Worm (Caenorhabditis elegans) whole organism, L4 larva: Measurements from ENCODE around the gene sars-2.
A peak's percentile ranks its signal among the peaks of the same experiment; 100 is the strongest.

ENCODE experiments used
- D1046.2 ChIP-seq: fragments of 200-800 bp; sonication (Bioruptor generic); IDR thresholded peaks from 2 replicates; pipeline ENCODE4 v1.3.6; 2022; ENCODE audit warnings: missing genetic modification characterization, missing compliant biosample characterization
- F26F4.8 ChIP-seq: fragments of 200-800 bp; sonication (Bioruptor generic); conservative IDR thresholded peaks from 2 replicates; pipeline ENCODE4 v1.3.6; 2022; ENCODE audit warnings: missing genetic modification characterization, missing compliant biosample characterization
- F49E8.2 ChIP-seq: sonication (generic microtip); optimal IDR thresholded peaks from 2 replicates; lab custom pipeline; 2016; ENCODE audit warnings: missing compliant biosample characterization, mild to moderate bottlenecking, missing genetic modification characterization, borderline replicate concordance
- R02D3.7 ChIP-seq: fragments of 150-350 bp; sonication (generic microtip); optimal IDR thresholded peaks from 3 replicates; lab custom pipeline; 2014; ENCODE audit warnings: missing biosample characterization, missing genetic modification characterization
- T26A8.4 ChIP-seq: fragments of 200-800 bp; sonication (Bioruptor generic); IDR thresholded peaks from 2 replicates; pipeline ENCODE4 v1.3.6; 2022; ENCODE audit warnings: missing genetic modification characterization, missing compliant biosample characterization
- Y105C5A.15 ChIP-seq: fragments of 200-800 bp; sonication (Bioruptor generic); IDR thresholded peaks from 2 replicates; pipeline ENCODE4 v1.3.6; 2022; ENCODE audit warnings: missing genetic modification characterization, missing compliant biosample characterization
- Y48G9A.11 ChIP-seq: fragments of 200-800 bp; sonication (Bioruptor generic); IDR thresholded peaks from 2 replicates; pipeline ENCODE4 v1.3.6; 2022; ENCODE audit warnings: missing genetic modification reagents, missing genetic modification characterization, missing compliant biosample characterization
- ZK546.5 ChIP-seq, 2 experiments: sonication (generic microtip); optimal IDR thresholded peaks; 2 replicates each; lab custom pipeline; 2017; ENCODE audit warnings: missing biosample characterization in 2 of 2, missing genetic modification characterization in 2 of 2
- aly-2 ChIP-seq: sonication (generic microtip); optimal IDR thresholded peaks from 2 replicates; lab custom pipeline; 2018; ENCODE audit warnings: missing biosample characterization, missing genetic modification characterization
- arid-1 ChIP-seq: fragments of 200-800 bp; sonication (Bioruptor generic); conservative IDR thresholded peaks from 2 replicates; pipeline ENCODE4 v1.3.6; 2022; ENCODE audit warnings: missing genetic modification reagents, missing genetic modification characterization, missing compliant biosample characterization
- ceh-28 ChIP-seq: fragments of 150-350 bp; optimal IDR thresholded peaks from 2 replicates; lab custom pipeline; 2014; ENCODE audit warnings: missing biosample characterization, missing genetic modification reagents, missing genetic modification characterization
- ceh-32 ChIP-seq: sonication (generic microtip); optimal IDR thresholded peaks from 2 replicates; lab custom pipeline; 2016; ENCODE audit warnings: mild to moderate bottlenecking, missing genetic modification characterization, missing compliant biosample characterization; ENCODE audit not compliant: poor library complexity
- ces-1 ChIP-seq: fragments of 150-350 bp; sonication (generic microtip); optimal IDR thresholded peaks from 4 replicates; lab custom pipeline; 2014; ENCODE audit warnings: missing biosample characterization, missing genetic modification reagents, missing genetic modification characterization
- ctbp-1 ChIP-seq: fragments of 200-800 bp; sonication (Bioruptor generic); IDR thresholded peaks from 2 replicates; pipeline ENCODE4 v1.3.6; 2022; ENCODE audit warnings: missing genetic modification reagents, missing genetic modification characterization, missing compliant biosample characterization
- daf-12 ChIP-seq: fragments of 150-350 bp; optimal IDR thresholded peaks from 2 replicates; lab custom pipeline; 2014; ENCODE audit warnings: missing biosample characterization, missing genetic modification reagents, missing genetic modification characterization
- daf-16 ChIP-seq, 3 experiments: sonication (generic microtip); optimal IDR thresholded peaks; 2 replicates each; lab custom pipeline; 2016 to 2017; ENCODE audit warnings: missing genetic modification characterization in 3 of 3, missing genetic modification reagents in 3 of 3, mild to moderate bottlenecking in 2 of 3, missing compliant biosample characterization in 2 of 3, missing biosample characterization in 1 of 3, moderate library complexity in 1 of 3
- daf-19 ChIP-seq: fragments of 200-800 bp; sonication (Bioruptor generic); conservative IDR thresholded peaks from 2 replicates; pipeline ENCODE4 v1.3.6; 2022; ENCODE audit warnings: missing genetic modification characterization, missing compliant biosample characterization
- daf-8 ChIP-seq: fragments of 200-800 bp; sonication (Bioruptor generic); IDR thresholded peaks from 2 replicates; pipeline ENCODE4 v1.3.6; 2022; ENCODE audit warnings: missing genetic modification characterization, missing compliant biosample characterization
- dmd-9 ChIP-seq: fragments of 200-800 bp; sonication (Bioruptor generic); IDR thresholded peaks from 2 replicates; pipeline ENCODE4 v1.3.6; 2022; ENCODE audit warnings: missing genetic modification reagents, missing genetic modification characterization, missing compliant biosample characterization
- duxl-1 ChIP-seq: sonication (generic microtip); optimal IDR thresholded peaks from 2 replicates; lab custom pipeline; 2016; ENCODE audit warnings: mild to moderate bottlenecking, missing genetic modification characterization, moderate library complexity, missing compliant biosample characterization; ENCODE audit not compliant: poor library complexity
- dve-1 ChIP-seq: sonication (generic microtip); optimal IDR thresholded peaks from 2 replicates; lab custom pipeline; 2017; ENCODE audit warnings: antibody characterized with exemption, mild to moderate bottlenecking, missing genetic modification characterization, missing compliant biosample characterization; ENCODE audit not compliant: insufficient read depth
- egl-27 ChIP-seq: sonication (generic microtip); optimal IDR thresholded peaks from 3 replicates; lab custom pipeline; 2017; ENCODE audit warnings: missing biosample characterization, missing genetic modification reagents, missing genetic modification characterization
- egl-43 ChIP-seq: fragments of 200-800 bp; sonication (Bioruptor generic); IDR thresholded peaks from 2 replicates; pipeline ENCODE4 v1.3.6; 2022; ENCODE audit warnings: missing genetic modification reagents, missing genetic modification characterization, missing compliant biosample characterization
- fos-1 ChIP-seq: fragments of 150-350 bp; optimal IDR thresholded peaks from 2 replicates; lab custom pipeline; 2014; ENCODE audit warnings: missing biosample characterization, missing genetic modification characterization
- gei-8 ChIP-seq: fragments of 200-800 bp; sonication (Bioruptor generic); optimal IDR thresholded peaks from 2 replicates; lab custom pipeline; 2018; ENCODE audit warnings: mild to moderate bottlenecking, missing genetic modification characterization, missing compliant biosample characterization
- hif-1 ChIP-seq, 2 experiments: sonication (generic microtip); optimal IDR thresholded peaks; 2 replicates each; lab custom pipeline; 2016 to 2017; ENCODE audit warnings: missing compliant biosample characterization in 2 of 2, missing genetic modification characterization in 2 of 2, missing genetic modification reagents in 2 of 2, missing genotype in 2 of 2, mild to moderate bottlenecking in 1 of 2
- hlh-30 ChIP-seq: sonication (generic microtip); optimal IDR thresholded peaks from 2 replicates; lab custom pipeline; 2017; ENCODE audit warnings: antibody characterized with exemption, mild to moderate bottlenecking, missing genetic modification characterization, missing compliant biosample characterization; ENCODE audit not compliant: insufficient read depth
- jun-1 ChIP-seq: fragments of 150-350 bp; optimal IDR thresholded peaks from 2 replicates; lab custom pipeline; 2014; ENCODE audit warnings: missing biosample characterization, missing genetic modification reagents, missing genetic modification characterization
- lim-7 ChIP-seq: fragments of 200-800 bp; sonication (Bioruptor generic); IDR thresholded peaks from 2 replicates; pipeline ENCODE4 v1.3.6; 2022; ENCODE audit warnings: missing genetic modification characterization, missing compliant biosample characterization
- lin-13 ChIP-seq: fragments of 150-350 bp; optimal IDR thresholded peaks from 2 replicates; lab custom pipeline; 2014; ENCODE audit warnings: missing biosample characterization, missing genetic modification reagents, missing genetic modification characterization
- lin-29 ChIP-seq: fragments of 200-800 bp; sonication (Bioruptor generic); IDR thresholded peaks from 2 replicates; pipeline ENCODE4 v1.3.6; 2022; ENCODE audit warnings: missing genetic modification reagents, missing genetic modification characterization, missing compliant biosample characterization
- lin-38 ChIP-seq: fragments of 200-800 bp; sonication (Bioruptor generic); IDR thresholded peaks from 2 replicates; pipeline ENCODE4 v1.3.6; 2022; ENCODE audit warnings: missing genetic modification reagents, missing genetic modification characterization, missing compliant biosample characterization
- lir-3 ChIP-seq: sonication (generic microtip); optimal IDR thresholded peaks from 2 replicates; lab custom pipeline; 2016; ENCODE audit warnings: mild to moderate bottlenecking, missing genetic modification characterization, missing compliant biosample characterization
- lsy-2 ChIP-seq, 2 experiments: fragments of 150-350 bp in 1 of 2; sonication (generic microtip) in 1 of 2; optimal IDR thresholded peaks; 2 replicates each; lab custom pipeline; 2014 to 2017; ENCODE audit warnings: missing biosample characterization in 2 of 2, missing genetic modification characterization in 2 of 2
- mes-2 ChIP-seq: sonication (generic microtip); optimal IDR thresholded peaks from 2 replicates; lab custom pipeline; 2016; ENCODE audit warnings: missing genotype, mild to moderate bottlenecking, missing genetic modification characterization, missing compliant biosample characterization; ENCODE audit not compliant: poor library complexity, severe bottlenecking
- mxl-3 ChIP-seq: fragments of 200-800 bp; sonication (Bioruptor generic); optimal IDR thresholded peaks from 2 replicates; lab custom pipeline; 2018; ENCODE audit warnings: mild to moderate bottlenecking, missing genetic modification characterization, missing compliant biosample characterization
- nhr-10 ChIP-seq: fragments of 150-350 bp; optimal IDR thresholded peaks from 2 replicates; lab custom pipeline; 2014; ENCODE audit warnings: missing biosample characterization, missing genetic modification characterization
- nhr-11 ChIP-seq: fragments of 150-350 bp; optimal IDR thresholded peaks from 2 replicates; lab custom pipeline; 2014; ENCODE audit warnings: missing biosample characterization, missing genetic modification characterization
- nhr-41 ChIP-seq: fragments of 200-800 bp; sonication (Bioruptor generic); IDR thresholded peaks from 2 replicates; pipeline ENCODE4 v1.3.6; 2022; ENCODE audit warnings: missing genetic modification reagents, missing genetic modification characterization, missing compliant biosample characterization
- nhr-42 ChIP-seq: fragments of 200-800 bp; sonication (Bioruptor generic); IDR thresholded peaks from 2 replicates; pipeline ENCODE4 v1.3.6; 2022; ENCODE audit warnings: missing genetic modification characterization, missing compliant biosample characterization
- nhr-48 ChIP-seq: sonication (generic microtip); optimal IDR thresholded peaks from 2 replicates; lab custom pipeline; 2016; ENCODE audit warnings: mild to moderate bottlenecking, missing genetic modification characterization, missing compliant biosample characterization
- nhr-6 ChIP-seq: fragments of 150-350 bp; optimal IDR thresholded peaks from 2 replicates; lab custom pipeline; 2014; ENCODE audit warnings: missing biosample characterization, missing genetic modification characterization
- nhr-77 ChIP-seq: fragments of 150-350 bp; optimal IDR thresholded peaks from 2 replicates; lab custom pipeline; 2014; ENCODE audit warnings: missing biosample characterization, missing genetic modification characterization
- php-3 ChIP-seq: fragments of 200-800 bp; sonication (Bioruptor generic); IDR thresholded peaks from 2 replicates; pipeline ENCODE4 v1.3.6; 2022; ENCODE audit warnings: missing genetic modification reagents, missing genetic modification characterization, missing compliant biosample characterization
- sdz-12 ChIP-seq: fragments of 200-800 bp; sonication (Bioruptor generic); optimal IDR thresholded peaks from 2 replicates; lab custom pipeline; 2018; ENCODE audit warnings: mild to moderate bottlenecking, missing genetic modification characterization, missing compliant biosample characterization
- snpc-4 ChIP-seq: fragments of 150-350 bp; optimal IDR thresholded peaks from 2 replicates; lab custom pipeline; 2014; ENCODE audit warnings: missing biosample characterization, missing genetic modification characterization
- spr-1 ChIP-seq: sonication (generic microtip); optimal IDR thresholded peaks from 2 replicates; lab custom pipeline; 2016; ENCODE audit warnings: mild to moderate bottlenecking, missing genetic modification characterization, missing compliant biosample characterization
- spr-3 ChIP-seq: fragments of 200-800 bp; sonication (Bioruptor generic); optimal IDR thresholded peaks from 2 replicates; lab custom pipeline; 2018; ENCODE audit warnings: mild to moderate bottlenecking, missing genetic modification characterization, missing compliant biosample characterization
- zag-1 ChIP-seq: fragments of 150-350 bp; optimal IDR thresholded peaks from 2 replicates; lab custom pipeline; 2014; ENCODE audit warnings: missing biosample characterization, missing genetic modification characterization
- zfp-3 ChIP-seq: fragments of 200-800 bp; sonication (Bioruptor generic); conservative IDR thresholded peaks from 2 replicates; pipeline ENCODE4 v1.3.6; 2022; ENCODE audit warnings: missing genetic modification reagents, missing genetic modification characterization, missing compliant biosample characterization
- zip-11 ChIP-seq: fragments of 200-800 bp; sonication (Bioruptor generic); IDR thresholded peaks from 2 replicates; pipeline ENCODE4 v1.3.6; 2022; ENCODE audit warnings: missing genetic modification characterization, missing compliant biosample characterization
- ztf-11 ChIP-seq: fragments of 150-350 bp; optimal IDR thresholded peaks from 2 replicates; lab custom pipeline; 2014; ENCODE audit warnings: missing biosample characterization, missing genetic modification characterization

The sars-2 gene

DNA sequence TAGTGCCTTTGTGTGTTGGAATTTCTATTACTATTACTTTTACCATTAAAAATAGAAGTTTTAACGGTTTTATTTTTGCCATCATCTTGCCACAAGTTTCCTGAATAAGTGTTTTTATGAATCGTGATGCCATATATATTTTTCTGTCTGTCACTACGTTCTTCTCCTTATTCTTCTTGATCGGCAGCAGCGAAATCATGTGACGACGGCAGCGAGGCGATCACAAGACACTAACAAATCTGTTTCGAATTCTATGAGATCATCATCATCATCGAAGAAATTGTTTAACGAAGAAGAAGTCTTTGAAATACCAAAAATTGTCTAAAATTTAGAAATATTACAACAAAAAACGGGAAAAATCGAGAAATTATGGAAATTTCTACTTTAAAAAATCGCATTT is 45.0 kb downstream of the sars-2 start (continued):
- TF ChIP-seq aly-2 (tag; lab: Kevin White, UChicago) (no peak), lir-3 (tag; lab: Kevin White, UChicago) (no peak), lin-13 (no peak), zfp-3 (no peak), hlh-30 (tag; lab: Kevin White, UChicago) (peak; percentile 91), php-3 (GFP tag; lab: Robert Waterston, UW) (no peak), ctbp-1 (GFP tag; lab: Robert Waterston, UW) (no peak), zag-1 (tag; lab: Kevin White, UChicago) (no peak), daf-16 (GFP tag; optimal IDR thresholded peaks at IDR 0.05; lab: Kevin White, UChicago) (no peak), daf-16 (tag; optimal IDR thresholded peaks at IDR 0.05; lab: Kevin White, UChicago) (no peak), daf-19 (GFP tag; lab: Robert Waterston, UW) (no peak), nhr-6 (tag; lab: Kevin White, UChicago) (no peak), nhr-11 (tag; lab: Kevin White, UChicago) (no peak), ZK546.5 (tag; optimal IDR thresholded peaks at IDR 0.05; lab: Kevin White, UChicago) (no peak), D1046.2 (GFP tag; lab: Robert Waterston, UW) (no peak), egl-43 (GFP tag; lab: Robert Waterston, UW) (no peak), nhr-42 (GFP tag; lab: Robert Waterston, UW) (no peak), lin-29 (no peak), lsy-2 (tag; optimal IDR thresholded peaks at IDR 0.05; lab: Kevin White, UChicago) (peak in 1 of 2 experiments; percentile 52), ztf-11 (no peak), daf-8 (GFP tag; lab: Robert Waterston, UW) (no peak), mxl-3 (GFP tag; lab: Kevin White, UChicago) (no peak), zip-11 (GFP tag; lab: Robert Waterston, UW) (no peak), dve-1 (peak; percentile 66), hif-1 (tag; optimal IDR thresholded peaks at IDR 0.05; lab: Kevin White, UChicago) (peak in 1 of 2 experiments; percentile 3), arid-1 (GFP tag; lab: Robert Waterston, UW) (no peak), nhr-77 (tag; lab: Kevin White, UChicago) (no peak), lin-38 (GFP tag; lab: Robert Waterston, UW) (no peak), ceh-28 (no peak), ces-1 (GFP tag; lab: Kevin White, UChicago) (no peak), mes-2 (tag; lab: Kevin White, UChicago) (no peak), ceh-32 (tag; lab: Kevin White, UChicago) (no peak), gei-8 (GFP tag; lab: Kevin White, UChicago) (no peak), fos-1 (tag; lab: Kevin White, UChicago) (no peak), daf-12 (tag; lab: Kevin White, UChicago) (no peak), spr-1 (no peak), spr-3 (no peak), Y48G9A.11 (GFP tag; lab: Robert Waterston, UW) (no peak), T26A8.4 (GFP tag; lab: Robert Waterston, UW) (no peak), dmd-9 (no peak), Y105C5A.15 (no peak), F49E8.2 (tag; lab: Kevin White, UChicago) (no peak), nhr-48 (tag; lab: Kevin White, UChicago) (no peak), nhr-10 (tag; lab: Kevin White, UChicago) (no peak), R02D3.7 (no peak), duxl-1 (no peak), jun-1 (tag; lab: Kevin White, UChicago) (no peak), F26F4.8 (GFP tag; lab: Robert Waterston, UW) (no peak), egl-27 (tag; lab: Kevin White, UChicago) (no peak), lim-7 (no peak), snpc-4 (tag; lab: Kevin White, UChicago) (no peak), nhr-41 (GFP tag; lab: Robert Waterston, UW) (no peak), sdz-12 (GFP tag; lab: Kevin White, UChicago) (no peak)
